Worm (Caenorhabditis elegans) whole organism, L2 larva: Measurements from ENCODE around the gene F19B10.3.

Experiments
- F13H6.1 ChIP-seq: sonication (generic microtip); optimal IDR thresholded peaks from 2 replicates; lab custom pipeline; 2016; ENCODE audit warnings: missing genetic modification characterization, missing compliant biosample characterization
- Y55F3AM.14 ChIP-seq: fragments of 200-800 bp; sonication (Bioruptor generic); optimal IDR thresholded peaks from 2 replicates; lab custom pipeline; 2018; ENCODE audit warnings: mild to moderate bottlenecking, missing genetic modification characterization, missing compliant biosample characterization
- ZK546.5 ChIP-seq: sonication (generic microtip); optimal IDR thresholded peaks from 2 replicates; lab custom pipeline; 2017; ENCODE audit warnings: missing biosample characterization, missing genetic modification characterization
- alr-1 ChIP-seq: fragments of 150-350 bp; optimal IDR thresholded peaks from 2 replicates; lab custom pipeline; 2014; ENCODE audit warnings: missing biosample characterization, missing genetic modification characterization
- ama-1 ChIP-seq: fragments of 150-350 bp; optimal IDR thresholded peaks from 2 replicates; lab custom pipeline; 2018; ENCODE audit warnings: inconsistent platforms
- blmp-1 ChIP-seq: sonication (generic microtip); optimal IDR thresholded peaks from 2 replicates; lab custom pipeline; 2017; ENCODE audit warnings: missing genetic modification characterization, mild to moderate bottlenecking, missing compliant biosample characterization, antibody characterized with exemption, moderate library complexity; ENCODE audit not compliant: insufficient read depth
- ceh-16 ChIP-seq: fragments of 150-350 bp; optimal IDR thresholded peaks from 2 replicates; lab custom pipeline; 2014; ENCODE audit warnings: missing biosample characterization, missing genetic modification characterization
- ceh-82 ChIP-seq: fragments of 150-350 bp; optimal IDR thresholded peaks from 2 replicates; lab custom pipeline; 2014; ENCODE audit warnings: missing biosample characterization, missing genetic modification characterization
- crh-2 ChIP-seq: sonication (generic microtip); optimal IDR thresholded peaks from 2 replicates; lab custom pipeline; 2017; ENCODE audit warnings: missing biosample characterization, missing genetic modification characterization
- dmd-4 ChIP-seq: sonication (generic microtip); optimal IDR thresholded peaks from 2 replicates; lab custom pipeline; 2017; ENCODE audit warnings: missing biosample characterization, missing genetic modification characterization
- egl-27 ChIP-seq: sonication (generic microtip); optimal IDR thresholded peaks from 3 replicates; lab custom pipeline; 2017; ENCODE audit warnings: missing biosample characterization, missing genetic modification reagents, missing genetic modification characterization
- elt-1 ChIP-seq: fragments of 150-350 bp; optimal IDR thresholded peaks from 2 replicates; lab custom pipeline; 2014; ENCODE audit warnings: missing biosample characterization, missing genetic modification characterization
- elt-3 ChIP-seq: sonication (generic microtip); optimal IDR thresholded peaks from 2 replicates; lab custom pipeline; 2017; ENCODE audit warnings: missing biosample characterization, missing genetic modification characterization
- gmeb-1 ChIP-seq: fragments of 150-350 bp; optimal IDR thresholded peaks from 2 replicates; lab custom pipeline; 2014; ENCODE audit warnings: missing biosample characterization, missing genetic modification characterization
- lin-11 ChIP-seq: fragments of 150-350 bp; sonication (generic microtip); optimal IDR thresholded peaks from 2 replicates; lab custom pipeline; 2014; ENCODE audit warnings: missing biosample characterization, missing genetic modification characterization, inconsistent platforms, mixed read lengths
- lin-39 ChIP-seq: fragments of 150-350 bp; optimal IDR thresholded peaks from 2 replicates; lab custom pipeline; 2014; ENCODE audit warnings: missing biosample characterization, missing genetic modification reagents, missing genetic modification characterization
- lsy-2 ChIP-seq, 2 experiments: fragments of 150-350 bp in 1 of 2; sonication (generic microtip) in 1 of 2; optimal IDR thresholded peaks; 2 replicates each; lab custom pipeline; 2014 to 2017; ENCODE audit warnings: missing biosample characterization in 2 of 2, missing genetic modification characterization in 2 of 2
- mab-5 ChIP-seq: fragments of 150-350 bp; optimal IDR thresholded peaks from 2 replicates; lab custom pipeline; 2014; ENCODE audit warnings: missing biosample characterization, missing genetic modification characterization
- nhr-10 ChIP-seq: sonication (generic microtip); optimal IDR thresholded peaks from 2 replicates; lab custom pipeline; 2017; ENCODE audit warnings: missing biosample characterization, missing genetic modification characterization
- nhr-11 ChIP-seq: fragments of 150-350 bp; optimal IDR thresholded peaks from 2 replicates; lab custom pipeline; 2014; ENCODE audit warnings: missing biosample characterization, missing genetic modification characterization
- nhr-12 ChIP-seq: fragments of 150-350 bp; optimal IDR thresholded peaks from 2 replicates; lab custom pipeline; 2014; ENCODE audit warnings: missing biosample characterization, missing genetic modification characterization
- nhr-21 ChIP-seq: fragments of 150-350 bp; optimal IDR thresholded peaks from 2 replicates; lab custom pipeline; 2014; ENCODE audit warnings: missing biosample characterization, missing genetic modification characterization
- nhr-23 ChIP-seq: fragments of 150-350 bp; optimal IDR thresholded peaks from 2 replicates; lab custom pipeline; 2014; ENCODE audit warnings: missing biosample characterization, missing genetic modification reagents, missing genetic modification characterization
- nhr-25 ChIP-seq: fragments of 150-350 bp; sonication (generic microtip); optimal IDR thresholded peaks from 3 replicates; lab custom pipeline; 2014; ENCODE audit warnings: missing biosample characterization, missing genetic modification characterization
- nhr-6 ChIP-seq: fragments of 150-350 bp; optimal IDR thresholded peaks from 2 replicates; lab custom pipeline; 2014; ENCODE audit warnings: missing biosample characterization, missing genetic modification characterization
- nhr-77 ChIP-seq: fragments of 150-350 bp; optimal IDR thresholded peaks from 2 replicates; lab custom pipeline; 2014; ENCODE audit warnings: missing biosample characterization, missing genetic modification characterization
- peb-1 ChIP-seq: fragments of 150-350 bp; optimal IDR thresholded peaks from 2 replicates; lab custom pipeline; 2014; ENCODE audit warnings: missing biosample characterization, missing genetic modification characterization
- sem-4 ChIP-seq: fragments of 150-350 bp; optimal IDR thresholded peaks from 2 replicates; lab custom pipeline; 2014; ENCODE audit warnings: missing biosample characterization, missing genetic modification reagents, missing genetic modification characterization
- sma-3 ChIP-seq: sonication (generic microtip); optimal IDR thresholded peaks from 2 replicates; lab custom pipeline; 2016; ENCODE audit warnings: missing genetic modification reagents, missing genetic modification characterization, missing compliant biosample characterization
- sma-9 ChIP-seq, 2 experiments: fragments of 150-350 bp in 1 of 2; sonication (generic microtip) in 1 of 2; optimal IDR thresholded peaks; 2 replicates each; lab custom pipeline; 2014 to 2016; ENCODE audit warnings: missing genetic modification characterization in 2 of 2, mild to moderate bottlenecking in 1 of 2, missing biosample characterization in 1 of 2, missing compliant biosample characterization in 1 of 2, missing genetic modification reagents in 1 of 2, moderate library complexity in 1 of 2
- unc-39 ChIP-seq: fragments of 150-350 bp; optimal IDR thresholded peaks from 2 replicates; lab custom pipeline; 2014; ENCODE audit warnings: missing biosample characterization, missing genetic modification characterization
- unc-55 ChIP-seq: fragments of 150-350 bp; sonication (generic microtip); optimal IDR thresholded peaks from 3 replicates; lab custom pipeline; 2014; ENCODE audit warnings: missing biosample characterization, missing genetic modification reagents, missing genetic modification characterization
- zag-1 ChIP-seq: fragments of 150-350 bp; optimal IDR thresholded peaks from 2 replicates; lab custom pipeline; 2014; ENCODE audit warnings: missing biosample characterization, missing genetic modification characterization
- ztf-4 ChIP-seq: fragments of 150-350 bp; optimal IDR thresholded peaks from 2 replicates; lab custom pipeline; 2014; ENCODE audit warnings: missing biosample characterization, missing genetic modification characterization

F19B10.3 gene

DNA sequence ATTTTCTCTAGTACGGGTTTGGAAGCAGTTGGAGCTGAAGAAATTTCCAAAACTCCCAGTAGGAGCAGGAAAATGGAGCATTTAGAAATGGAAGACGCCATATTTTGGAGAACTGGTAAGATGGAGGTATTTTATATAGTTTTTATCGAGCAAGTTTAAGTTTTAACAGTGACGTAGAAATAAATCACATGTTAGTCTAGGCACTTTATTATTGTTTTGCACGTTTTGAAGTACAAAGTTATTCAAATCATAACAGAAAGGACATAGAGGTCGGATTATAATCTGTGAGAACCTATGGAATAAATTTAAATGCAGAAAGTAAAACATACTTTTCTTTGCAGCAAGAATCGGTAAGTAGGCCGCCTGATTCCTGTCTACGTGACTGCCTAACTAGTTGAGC lies 774 bp upstream of the F19B10.3 start, which contains the start of gene F19B10.6:
Gene F19B10.6 (minus strand): TSS at position 101 of the 400 bp plus-strand sequence.
- TF ChIP-seq lin-39 (tag; lab: Kevin White, UChicago) (no peak), crh-2 (tag; lab: Kevin White, UChicago) (no peak), sma-3 (GFP tag; lab: Kevin White, UChicago) (no peak), nhr-25 (tag; lab: Kevin White, UChicago) (no peak), ama-1 (lab: Kevin White, UChicago) (no peak), alr-1 (no peak), zag-1 (tag; lab: Kevin White, UChicago) (no peak), sem-4 (no peak), nhr-12 (no peak), ceh-82 (tag; lab: Kevin White, UChicago) (no peak), elt-1 (tag; lab: Kevin White, UChicago) (no peak), F13H6.1 (tag; lab: Kevin White, UChicago) (no peak), ZK546.5 (tag; lab: Kevin White, UChicago) (no peak)
- TF ChIP-seq, all 48 proteins: peak for 0

DNA sequence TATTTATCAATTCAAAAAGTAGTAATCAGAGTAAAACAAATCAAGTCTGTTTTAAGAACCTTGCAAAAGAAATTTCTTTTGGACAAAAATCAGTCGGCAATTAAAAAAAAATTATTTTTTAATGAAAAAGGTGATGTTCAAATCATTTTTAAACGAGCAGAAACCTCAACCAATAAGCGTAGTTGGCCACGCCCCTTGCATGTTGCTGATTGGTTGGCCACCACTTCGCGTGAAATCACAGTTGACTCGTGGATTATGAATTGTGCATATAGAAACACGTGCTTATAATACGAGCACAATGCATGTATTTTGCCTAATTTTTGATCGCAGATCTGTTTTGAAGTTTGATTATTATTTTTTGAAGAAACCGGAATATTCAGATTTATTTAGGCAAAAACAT lies 611 bp downstream of the F19B10.3 start:
- TF ChIP-seq lin-39 (tag; lab: Kevin White, UChicago) (no peak), elt-3 (no peak), unc-39 (tag; lab: Kevin White, UChicago) (no peak), peb-1 (tag; lab: Kevin White, UChicago) (no peak), elt-1 (tag; lab: Kevin White, UChicago) (no peak), nhr-10 (tag; lab: Kevin White, UChicago) (no peak), lsy-2 (tag; optimal IDR thresholded peaks at IDR 0.05; lab: Kevin White, UChicago) (no peak), sma-3 (GFP tag; lab: Kevin White, UChicago) (no peak), mab-5 (tag; lab: Kevin White, UChicago) (no peak), unc-55 (GFP tag; lab: Kevin White, UChicago) (no peak), sem-4 (no peak), blmp-1 (tag; lab: Kevin White, UChicago) (no peak), gmeb-1 (tag; lab: Kevin White, UChicago) (no peak), alr-1 (no peak), nhr-11 (tag; lab: Kevin White, UChicago) (no peak), nhr-21 (tag; lab: Kevin White, UChicago) (no peak), ZK546.5 (tag; lab: Kevin White, UChicago) (no peak)

- no peak for TF ChIP-seq ceh-16 (tag; lab: Kevin White, UChicago)
- TF ChIP-seq elt-1 (tag; lab: Kevin White, UChicago): no peak
- no peak for TF ChIP-seq sma-3 (GFP tag; lab: Kevin White, UChicago)
- TF ChIP-seq crh-2 (tag; lab: Kevin White, UChicago): no peak
- no peak for TF ChIP-seq ZK546.5 (tag; lab: Kevin White, UChicago)
- TF ChIP-seq nhr-23 (tag; lab: Kevin White, UChicago): no peak
- TF ChIP-seq nhr-77 (tag; lab: Kevin White, UChicago): no peak
- no peak for TF ChIP-seq ama-1 (lab: Kevin White, UChicago)
- TF ChIP-seq lsy-2 (tag; optimal IDR thresholded peaks at IDR 0.05; lab: Kevin White, UChicago): no peak
- TF ChIP-seq alr-1: no peak
- no peak for TF ChIP-seq unc-55 (GFP tag; lab: Kevin White, UChicago)
- no peak for TF ChIP-seq lin-11 (tag; lab: Kevin White, UChicago)
- no peak for TF ChIP-seq nhr-6 (tag; lab: Kevin White, UChicago)
- TF ChIP-seq ztf-4: no peak
- TF ChIP-seq peb-1 (tag; lab: Kevin White, UChicago): no peak
- TF ChIP-seq, all 48 proteins: peak for 0
Measured at ce11 chrII:3669315-3669714, 4.7 kb downstream of the F19B10.3 start, which contains the start of gene srx-97. Gene srx-97 (minus strand): TSS chrII:3669415.

ce11 chrII:3670956-3671355 lies 6.4 kb downstream of the F19B10.3 start, which contains the start of gene srx-98:
Gene srx-98 (minus strand): TSS chrII:3671056.
- no peak for TF ChIP-seq egl-27 (tag; lab: Kevin White, UChicago)
- TF ChIP-seq sma-9 (GFP tag; optimal IDR thresholded peaks at IDR 0.05; lab: Kevin White, UChicago): no peak
- TF ChIP-seq sma-9 (tag; optimal IDR thresholded peaks at IDR 0.05; lab: Kevin White, UChicago): no peak
- no peak for TF ChIP-seq Y55F3AM.14 (GFP tag; lab: Kevin White, UChicago)
- TF ChIP-seq nhr-11 (tag; lab: Kevin White, UChicago): no peak
- TF ChIP-seq ZK546.5 (tag; lab: Kevin White, UChicago): no peak
- no peak for TF ChIP-seq dmd-4
- TF ChIP-seq blmp-1 (tag; lab: Kevin White, UChicago): no peak
- no peak for TF ChIP-seq nhr-21 (tag; lab: Kevin White, UChicago)
- no peak for TF ChIP-seq crh-2 (tag; lab: Kevin White, UChicago)
